Worm (Caenorhabditis elegans): ENCODE data around the gene irld-62.
"Not testable (repeated sequence)": the region's sequence is repeated elsewhere in the genome, so short reads cannot be mapped to it uniquely, and the experiment has no call there.

DNA sequence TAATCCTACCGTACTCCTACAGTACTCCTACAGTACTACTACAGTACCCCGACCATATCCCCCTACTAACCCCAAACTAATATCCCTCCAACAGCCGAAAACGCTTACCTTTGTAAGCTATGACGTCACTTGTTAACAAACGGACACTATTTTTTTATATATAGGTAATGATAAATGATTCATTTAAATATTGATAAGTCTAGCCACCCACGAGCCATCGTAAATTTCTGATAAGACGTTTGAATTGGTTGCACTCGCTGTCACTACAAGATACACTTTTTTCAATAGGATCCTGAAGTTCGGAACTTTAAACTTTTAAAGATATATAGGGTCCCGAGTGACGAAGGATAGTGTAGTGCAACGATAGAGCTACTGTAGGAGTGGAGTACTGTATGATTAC lies 11.8 kb downstream of the irld-62 start, which contains the start of gene nhr-247:
- TF ChIP-seq tab-1 (GFP tag; IDR thresholded peaks at IDR 0.05); klf-2 (GFP tag; conservative IDR thresholded peaks at IDR 0.05); flt-1 (GFP tag; IDR thresholded peaks at IDR 0.05); ztf-29 (GFP tag; IDR thresholded peaks at IDR 0.05); ref-1 (GFP tag; conservative IDR thresholded peaks at IDR 0.05); cog-1 (tag; optimal IDR thresholded peaks at IDR 0.05): not testable (repeated sequence)
